Worm (Caenorhabditis elegans) whole organism, L2 larva: ENCODE results near the gene egl-18.

Source experiments
- ZK546.5 ChIP-seq: sonication (generic microtip); optimal IDR thresholded peaks from 2 replicates; lab custom pipeline; 2017; ENCODE audit warnings: missing biosample characterization, missing genetic modification characterization
- ama-1 ChIP-seq: fragments of 150-350 bp; optimal IDR thresholded peaks from 2 replicates; lab custom pipeline; 2018; ENCODE audit warnings: inconsistent platforms
- elt-3 ChIP-seq: sonication (generic microtip); optimal IDR thresholded peaks from 2 replicates; lab custom pipeline; 2017; ENCODE audit warnings: missing biosample characterization, missing genetic modification characterization
- fos-1 ChIP-seq: fragments of 150-350 bp; optimal IDR thresholded peaks from 2 replicates; lab custom pipeline; 2014; ENCODE audit warnings: missing biosample characterization, missing genetic modification characterization
- mdl-1 ChIP-seq, 2 experiments: fragments of 150-350 bp in 1 of 2; sonication (generic microtip) in 1 of 2; optimal IDR thresholded peaks; 2 replicates each; lab custom pipeline; 2017; ENCODE audit warnings: missing biosample characterization in 2 of 2, missing genetic modification characterization in 2 of 2
- nhr-11 ChIP-seq: fragments of 150-350 bp; optimal IDR thresholded peaks from 2 replicates; lab custom pipeline; 2014; ENCODE audit warnings: missing biosample characterization, missing genetic modification characterization
- nhr-25 ChIP-seq: fragments of 150-350 bp; sonication (generic microtip); optimal IDR thresholded peaks from 3 replicates; lab custom pipeline; 2014; ENCODE audit warnings: missing biosample characterization, missing genetic modification characterization
- snpc-4 ChIP-seq: fragments of 150-350 bp; optimal IDR thresholded peaks from 2 replicates; lab custom pipeline; 2014; ENCODE audit warnings: missing biosample characterization, missing genetic modification characterization
- zag-1 ChIP-seq: fragments of 150-350 bp; optimal IDR thresholded peaks from 2 replicates; lab custom pipeline; 2014; ENCODE audit warnings: missing biosample characterization, missing genetic modification characterization
- ztf-11 ChIP-seq: sonication (generic microtip); optimal IDR thresholded peaks from 2 replicates; lab custom pipeline; 2017; ENCODE audit warnings: missing biosample characterization, missing genetic modification characterization
- ztf-4 ChIP-seq: fragments of 150-350 bp; optimal IDR thresholded peaks from 2 replicates; lab custom pipeline; 2014; ENCODE audit warnings: missing biosample characterization, missing genetic modification characterization

DNA sequence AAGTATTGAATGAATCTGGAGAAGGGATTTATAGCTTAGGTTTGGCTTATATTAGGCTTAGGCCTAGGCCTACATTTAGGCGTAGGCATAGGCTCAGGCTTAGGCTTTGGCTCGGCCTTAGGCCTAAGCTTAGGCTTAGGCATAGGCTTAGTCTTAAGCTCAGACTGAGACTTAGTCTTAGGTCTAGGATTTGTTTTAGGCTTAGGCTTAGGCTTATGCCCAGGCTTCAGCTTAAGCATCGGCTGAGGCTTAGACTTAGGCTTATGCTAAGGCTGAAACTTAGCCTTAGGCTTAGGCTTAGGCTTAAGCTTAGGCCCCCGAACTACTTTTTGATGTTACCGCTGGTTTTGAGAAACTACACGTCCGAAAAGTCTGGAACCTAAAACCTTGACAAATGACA, 18.4 kb downstream of the egl-18 start:
- TF ChIP-seq mdl-1 (tag; optimal IDR thresholded peaks at IDR 0.05; lab: Kevin White, UChicago) (no peak), ama-1 (lab: Kevin White, UChicago) (no peak), fos-1 (tag; lab: Kevin White, UChicago) (no peak), ztf-11 (no peak), zag-1 (tag; lab: Kevin White, UChicago) (no peak), ZK546.5 (no peak), nhr-11 (tag; lab: Kevin White, UChicago) (no peak), snpc-4 (tag; lab: Kevin White, UChicago) (no peak), nhr-25 (tag; lab: Kevin White, UChicago) (no peak), ztf-4 (tag; lab: Kevin White, UChicago) (no peak), elt-3 (tag; lab: Kevin White, UChicago) (no peak)
